Worm (Caenorhabditis elegans) whole organism, L4/young adult: Measurements from ENCODE around the gene F11C7.2.

Source experiments
- W03F9.2 ChIP-seq: fragments of 150-350 bp; optimal IDR thresholded peaks from 2 replicates; lab custom pipeline; 2014; ENCODE audit warnings: missing biosample characterization, missing genetic modification characterization
- dao-5 ChIP-seq: sonication (generic microtip); optimal IDR thresholded peaks from 2 replicates; lab custom pipeline; 2016; ENCODE audit warnings: missing genotype, missing genetic modification characterization, moderate library complexity, missing compliant biosample characterization
- him-1 ChIP-seq: sonication (generic microtip); optimal IDR thresholded peaks from 2 replicates; lab custom pipeline; 2016; ENCODE audit warnings: missing genotype, missing genetic modification reagents, missing genetic modification characterization, missing compliant biosample characterization

Gene F11C7.2

ce11 chrX:17381975-17382374 is 14.6 kb upstream of the F11C7.2 start, which contains the start of gene F10D7.4:
Gene F10D7.4 (minus strand): TSS chrX:17382075.
- TF ChIP-seq dao-5 (no peak), him-1 (no peak), W03F9.2 (tag; lab: Kevin White, UChicago) (no peak)

- TF ChIP-seq him-1: no peak
- TF ChIP-seq W03F9.2 (tag; lab: Kevin White, UChicago): no peak
- TF ChIP-seq dao-5: no peak
These were observed 12.3 kb upstream of the F11C7.2 start for ce11 chrX:17384343-17384742.

- no peak for TF ChIP-seq dao-5
- TF ChIP-seq him-1: no peak
- TF ChIP-seq W03F9.2 (tag; lab: Kevin White, UChicago): no peak
These were observed 11.5 kb upstream of the F11C7.2 start for ce11 chrX:17385102-17385501.

- TF ChIP-seq W03F9.2 (tag; lab: Kevin White, UChicago): no peak
- TF ChIP-seq dao-5: no peak
- TF ChIP-seq him-1: no peak
These were observed 10.5 kb upstream of the F11C7.2 start for ce11 chrX:17386130-17386529.

- TF ChIP-seq him-1: no peak
- no peak for TF ChIP-seq dao-5
- TF ChIP-seq W03F9.2 (tag; lab: Kevin White, UChicago): no peak
These were observed 6.1 kb upstream of the F11C7.2 start for ce11 chrX:17390531-17390930.

- TF ChIP-seq dao-5 (no peak), W03F9.2 (tag; lab: Kevin White, UChicago) (no peak), him-1 (no peak)
These were observed 5.1 kb upstream of the F11C7.2 start, which contains the start of gene F10D7.5 for ce11 chrX:17391515-17391914. Gene F10D7.5 (minus strand): TSS chrX:17391615.

ce11 chrX:17392182-17392581 is 4.4 kb upstream of the F11C7.2 start:
- TF ChIP-seq dao-5 (no peak), him-1 (no peak), W03F9.2 (tag; lab: Kevin White, UChicago) (peak; percentile 30)

ce11 chrX:17398293-17398692 is 1.7 kb downstream of the F11C7.2 start, which contains the start of gene F11C7.7:
Gene F11C7.7 (plus strand): TSS chrX:17398593.
- no peak for TF ChIP-seq him-1
- no peak for TF ChIP-seq W03F9.2 (tag; lab: Kevin White, UChicago)
- TF ChIP-seq dao-5: no peak

ce11 chrX:17400425-17400824 is 3.8 kb downstream of the F11C7.2 start:
- TF ChIP-seq dao-5 (no peak), him-1 (no peak), W03F9.2 (tag; lab: Kevin White, UChicago) (no peak)

ce11 chrX:17401264-17401663 is 4.7 kb downstream of the F11C7.2 start, which contains the start of gene F11C7.6:
Gene F11C7.6 (plus strand): TSS chrX:17401564.
- no peak for TF ChIP-seq dao-5
- TF ChIP-seq him-1: no peak
- no peak for TF ChIP-seq W03F9.2 (tag; lab: Kevin White, UChicago)

- no peak for TF ChIP-seq him-1
- TF ChIP-seq dao-5: no peak
- no peak for TF ChIP-seq W03F9.2 (tag; lab: Kevin White, UChicago)
These were observed 6.4 kb downstream of the F11C7.2 start for ce11 chrX:17403058-17403457.

- TF ChIP-seq W03F9.2 (tag; lab: Kevin White, UChicago) (no peak), him-1 (no peak), dao-5 (no peak)
These were observed 12.2 kb downstream of the F11C7.2 start for ce11 chrX:17408855-17409254.

- TF ChIP-seq dao-5 (no peak), W03F9.2 (tag; lab: Kevin White, UChicago) (no peak), him-1 (no peak)
These were observed 16.0 kb downstream of the F11C7.2 start for ce11 chrX:17412642-17413041.

- TF ChIP-seq him-1 (no peak), dao-5 (no peak), W03F9.2 (tag; lab: Kevin White, UChicago) (no peak)
These were observed 17.3 kb downstream of the F11C7.2 start, which contains the start of gene crb-1 for ce11 chrX:17413868-17414267. Gene crb-1 (minus strand): TSS chrX:17414014.

- TF ChIP-seq dao-5: no peak
These were observed 20.9 kb downstream of the F11C7.2 start for ce11 chrX:17417505-17418004.
